Worm (Caenorhabditis elegans): ENCODE results near the gene F44E2.8.

Gene F44E2.8

ce11 chrIII:8809245-8809971 lies 40.3 kb downstream of the F44E2.8 start, which contains the start of gene prx-19 (continued):
- TF ChIP-seq fos-1 (tag; optimal IDR thresholded peaks at IDR 0.05): no peak

DNA sequence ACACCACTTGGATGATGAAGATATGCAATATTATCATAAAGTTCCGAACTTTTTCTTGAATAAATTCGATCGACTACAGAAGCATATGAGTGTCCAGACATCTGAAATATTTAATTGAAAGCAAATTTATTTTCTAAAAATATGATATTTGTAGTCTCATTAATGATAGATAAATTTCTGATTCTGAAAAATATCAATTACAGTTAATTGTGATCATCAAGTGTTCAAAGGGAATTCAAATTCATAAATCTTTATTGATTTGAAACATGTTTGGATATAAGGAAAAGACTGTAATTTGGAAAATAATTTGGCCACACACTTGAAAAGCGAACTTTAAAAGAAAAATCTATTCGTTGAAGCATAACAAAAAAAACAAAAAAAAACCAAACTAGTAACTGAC lies 42.4 kb downstream of the F44E2.8 start, which contains the start of gene F54F2.7:
Gene F54F2.7 (minus strand): TSS at position 101 of the 400 bp plus-strand sequence.
- TF ChIP-seq nhr-41 (GFP tag; IDR thresholded peaks at IDR 0.05) (no peak), nhr-11 (tag; optimal IDR thresholded peaks at IDR 0.05) (no peak), nhr-42 (GFP tag; IDR thresholded peaks at IDR 0.05) (no peak), F26F4.8 (GFP tag; conservative IDR thresholded peaks at IDR 0.05) (no peak), zag-1 (tag; optimal IDR thresholded peaks at IDR 0.05) (no peak), lin-13 (GFP tag; optimal IDR thresholded peaks at IDR 0.05) (no peak)

- TF ChIP-seq R02D3.7 (tag; optimal IDR thresholded peaks at IDR 0.05) (no peak), nhr-6 (tag; optimal IDR thresholded peaks at IDR 0.05) (no peak), aha-1 (tag) (peak; percentile 54), Y48G9A.11 (GFP tag; IDR thresholded peaks at IDR 0.05) (no peak), T20F7.1 (GFP tag; optimal IDR thresholded peaks at IDR 0.05) (no peak), lsy-2 (tag; optimal IDR thresholded peaks at IDR 0.05) (no peak), dmd-6 (GFP tag; IDR thresholded peaks at IDR 0.05) (no peak), hmg-1.1 (GFP tag; IDR thresholded peaks at IDR 0.05) (no peak), cey-2 (tag; optimal IDR thresholded peaks at IDR 0.05; ENCODE audit: borderline replicate concordance, insufficient read depth) (no peak), php-3 (GFP tag; IDR thresholded peaks at IDR 0.05) (no peak), attf-4 (tag; optimal IDR thresholded peaks at IDR 0.05) (no peak), mdl-1 (tag; optimal IDR thresholded peaks at IDR 0.05) (no peak), zip-11 (GFP tag; IDR thresholded peaks at IDR 0.05) (no peak), mdt-29 (GFP tag; IDR thresholded peaks at IDR 0.05) (no peak), mxl-2 (GFP tag; conservative IDR thresholded peaks at IDR 0.05) (no peak), ceh-44 (GFP tag; IDR thresholded peaks at IDR 0.05) (no peak), madf-5 (GFP tag; IDR thresholded peaks at IDR 0.05) (0 out of 4 replicates have a peak, but pooled peaks of 1 of the 2 experiments have one; percentile 20), lin-29 (GFP tag; IDR thresholded peaks at IDR 0.05) (no peak), ama-1 (optimal IDR thresholded peaks at IDR 0.05) (no peak), ceh-28 (tag; optimal IDR thresholded peaks at IDR 0.05) (no peak), aly-2 (tag; optimal IDR thresholded peaks at IDR 0.05) (peak; percentile 33), set-16 (GFP tag; IDR thresholded peaks at IDR 0.05) (no peak), Y5F2A.4 (GFP tag; optimal IDR thresholded peaks at IDR 0.05) (no peak), lim-7 (GFP tag; IDR thresholded peaks at IDR 0.05) (0 out of 2 replicates have a peak, but pooled peaks have one; percentile 47), daf-16 (GFP tag; optimal IDR thresholded peaks at IDR 0.05) (no peak), daf-16 (tag; optimal IDR thresholded peaks at IDR 0.05) (no peak), spr-1 (tag; optimal IDR thresholded peaks at IDR 0.05) (no peak), F10B5.3 (tag; optimal IDR thresholded peaks at IDR 0.05) (no peak), arid-1 (GFP tag; conservative IDR thresholded peaks at IDR 0.05) (no peak), ceh-32 (tag; optimal IDR thresholded peaks at IDR 0.05; ENCODE audit: poor library complexity) (no peak)
Observed at ce11 chrIII:8805815-8806214, 43.9 kb downstream of the F44E2.8 start.
